Fruit fly (Drosophila melanogaster) Kc167 (cell line): ENCODE data around the gene CYLD.

Experiments
- Myc ChIP-seq: fragments of >200 bp; optimal IDR thresholded peaks from 2 replicates; lab custom pipeline; 2017; ENCODE audit warnings: missing external identifiers
- Sin3A ChIP-seq: fragments of >200 bp; optimal IDR thresholded peaks from 2 replicates; lab custom pipeline; 2018; ENCODE audit warnings: missing external identifiers
- h ChIP-seq: fragments of >200 bp; optimal IDR thresholded peaks from 3 replicates; lab custom pipeline; 2018; ENCODE audit warnings: missing external identifiers
- psq ChIP-seq: fragments of >200 bp; optimal IDR thresholded peaks from 2 replicates; lab custom pipeline; 2017; ENCODE audit warnings: missing external identifiers
- ttk ChIP-seq: sonication (Bioruptor generic); optimal IDR thresholded peaks from 2 replicates; lab custom pipeline; 2017; ENCODE audit warnings: missing external identifiers

DNA sequence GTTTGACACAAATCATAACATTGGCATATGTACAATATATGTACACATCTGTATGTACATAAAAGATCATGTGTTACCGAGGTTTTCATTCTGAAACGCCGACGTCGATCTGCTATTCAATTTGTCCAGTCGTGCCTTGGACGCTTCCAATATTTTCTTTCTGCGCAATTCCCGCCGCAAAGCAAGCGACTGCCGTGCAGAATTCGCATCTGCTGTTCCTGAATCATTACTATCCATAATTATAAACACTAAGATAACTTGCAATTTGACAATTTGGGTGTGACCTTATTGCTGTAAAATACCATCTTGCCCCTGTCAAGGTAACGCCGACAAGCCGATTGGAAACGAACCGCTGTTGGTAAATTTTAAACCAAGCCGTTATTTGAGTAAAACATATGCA is 12.2 kb upstream of the CYLD start:
- TF ChIP-seq psq (lab: Kevin White, UChicago) (no peak), Sin3A (lab: Kevin White, UChicago) (no peak), ttk (lab: Kevin White, UChicago) (no peak), Myc (no peak), h (lab: Kevin White, UChicago) (no peak)
